Worm (Caenorhabditis elegans) whole organism, L4/young adult: ENCODE results near the gene F10A3.17.

Experiments
- W03F9.2 ChIP-seq: fragments of 150-350 bp; optimal IDR thresholded peaks from 2 replicates; lab custom pipeline; 2014; ENCODE audit warnings: missing biosample characterization, missing genetic modification characterization
- dao-5 ChIP-seq: sonication (generic microtip); optimal IDR thresholded peaks from 2 replicates; lab custom pipeline; 2016; ENCODE audit warnings: missing genotype, missing genetic modification characterization, moderate library complexity, missing compliant biosample characterization
- him-1 ChIP-seq: sonication (generic microtip); optimal IDR thresholded peaks from 2 replicates; lab custom pipeline; 2016; ENCODE audit warnings: missing genotype, missing genetic modification reagents, missing genetic modification characterization, missing compliant biosample characterization

The F10A3.17 gene

DNA sequence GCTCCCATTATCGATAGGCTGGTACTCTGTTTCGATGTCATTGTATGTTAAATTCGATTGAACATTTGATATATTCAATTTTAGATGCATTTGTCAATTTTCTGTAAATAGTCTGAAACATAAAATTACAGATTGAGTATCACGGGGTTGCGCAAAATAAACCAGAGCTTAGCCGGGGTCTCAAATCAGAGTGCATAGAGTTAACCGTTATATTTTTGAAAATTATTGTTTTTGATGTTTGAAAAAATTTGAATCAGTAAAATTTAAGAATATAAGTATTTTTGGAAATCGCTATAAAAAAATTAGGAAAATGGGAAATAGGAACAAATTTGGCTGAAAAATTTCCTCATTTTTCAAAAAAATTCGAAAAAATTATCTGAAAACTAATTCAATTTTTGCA lies at the start of gene F10A3.17:
Gene F10A3.17 (minus strand): TSS at position 101 of the 400 bp plus-strand sequence.
- no peak for TF ChIP-seq him-1
- TF ChIP-seq dao-5 (tag; lab: Kevin White, UChicago): no peak
- TF ChIP-seq W03F9.2 (tag; lab: Kevin White, UChicago): no peak

DNA sequence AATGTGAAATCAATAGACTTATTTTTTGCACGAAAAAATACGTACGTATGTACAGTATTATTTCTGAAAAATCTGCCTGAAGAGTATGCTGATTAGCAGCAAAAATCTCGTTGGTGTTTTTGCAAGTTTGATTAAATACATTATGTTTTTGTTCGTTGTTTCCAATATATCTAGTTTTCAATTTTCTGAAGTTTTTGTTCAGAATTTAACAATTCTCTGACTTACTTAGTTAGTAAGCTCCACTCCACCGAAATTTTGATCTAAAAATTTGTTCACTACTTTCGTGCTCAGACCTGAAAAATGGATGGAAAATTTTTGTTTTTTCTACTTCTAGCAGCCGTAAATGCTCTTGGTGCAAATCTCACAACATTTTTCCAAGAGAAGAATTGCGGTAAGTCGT lies 45.4 kb upstream of the F10A3.17 start, which contains the start of gene irld-26:
Gene irld-26 (plus strand): TSS at position 301 of the 400 bp plus-strand sequence.
- TF ChIP-seq W03F9.2 (tag; lab: Kevin White, UChicago): no peak
- no peak for TF ChIP-seq him-1
- TF ChIP-seq dao-5 (tag; lab: Kevin White, UChicago): no peak

DNA sequence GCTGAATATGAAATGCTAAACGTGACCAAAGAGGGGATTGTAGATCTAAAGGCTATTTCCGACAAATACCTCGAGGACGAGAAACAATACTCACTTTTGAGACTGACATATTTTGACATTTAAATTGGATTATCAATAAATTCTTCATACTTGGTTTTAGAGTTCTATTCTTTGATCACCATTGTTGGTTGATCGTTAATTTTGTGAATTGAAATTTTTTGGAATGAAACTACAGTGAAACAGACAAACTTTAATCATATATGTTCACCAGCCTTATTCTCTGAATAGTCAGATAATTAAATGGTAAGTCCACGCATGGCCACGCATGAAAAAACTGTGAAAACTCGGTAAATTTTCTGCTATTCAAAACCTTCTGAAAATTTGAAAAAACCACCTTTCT lies 43.1 kb upstream of the F10A3.17 start, which contains the start of gene F11A5.18:
Gene F11A5.18 (plus strand): TSS at position 301 of the 400 bp plus-strand sequence.
- TF ChIP-seq him-1 (no peak), dao-5 (tag; lab: Kevin White, UChicago) (no peak), W03F9.2 (tag; lab: Kevin White, UChicago) (no peak)

DNA sequence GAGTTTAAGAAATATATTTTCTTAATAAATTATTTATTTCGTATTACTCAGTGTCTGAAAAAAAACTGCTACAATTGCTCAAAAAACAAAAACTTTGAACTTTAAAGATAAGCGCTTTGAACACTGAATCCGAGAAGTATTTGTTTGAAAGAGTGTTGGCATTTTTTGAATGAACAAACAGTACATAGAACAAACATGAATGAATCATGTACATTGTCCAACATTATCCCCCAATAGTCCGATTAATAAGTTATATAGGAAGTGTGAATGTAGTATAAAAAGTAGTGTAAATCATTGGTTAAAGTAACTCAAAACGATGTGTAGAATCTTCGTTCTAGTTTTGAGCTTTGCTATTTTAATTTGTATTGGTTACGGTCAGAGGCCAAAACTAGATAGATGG lies 42.2 kb upstream of the F10A3.17 start, which contains the start of gene F11A5.17:
Gene F11A5.17 (plus strand): TSS at position 301 of the 400 bp plus-strand sequence.
- TF ChIP-seq W03F9.2 (tag; lab: Kevin White, UChicago) (no peak), dao-5 (tag; lab: Kevin White, UChicago) (no peak), him-1 (no peak)

DNA sequence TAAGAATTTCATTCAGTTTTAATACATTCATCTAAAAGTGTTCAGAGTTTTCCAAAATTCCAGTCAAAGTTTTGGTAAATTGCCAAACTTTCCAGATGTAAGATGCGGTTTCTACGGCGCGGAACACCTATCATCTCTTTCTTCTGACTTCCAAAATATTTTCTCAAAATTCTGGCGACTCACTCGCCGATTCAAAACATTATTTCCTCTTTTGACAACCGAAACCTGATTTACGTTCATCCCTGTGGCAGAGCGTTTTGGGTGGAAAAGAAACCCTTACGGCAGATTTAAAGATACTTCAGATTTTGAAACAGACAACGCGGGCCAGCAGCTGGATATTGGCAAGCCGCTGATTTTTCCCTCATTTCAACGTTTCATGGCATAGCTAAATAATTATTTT lies 38.5 kb upstream of the F10A3.17 start, which contains the start of gene F11A5.5:
Gene F11A5.5 (plus strand): TSS at position 301 of the 400 bp plus-strand sequence.
- TF ChIP-seq him-1 (no peak), W03F9.2 (tag; lab: Kevin White, UChicago) (no peak), dao-5 (tag; lab: Kevin White, UChicago) (no peak)

DNA sequence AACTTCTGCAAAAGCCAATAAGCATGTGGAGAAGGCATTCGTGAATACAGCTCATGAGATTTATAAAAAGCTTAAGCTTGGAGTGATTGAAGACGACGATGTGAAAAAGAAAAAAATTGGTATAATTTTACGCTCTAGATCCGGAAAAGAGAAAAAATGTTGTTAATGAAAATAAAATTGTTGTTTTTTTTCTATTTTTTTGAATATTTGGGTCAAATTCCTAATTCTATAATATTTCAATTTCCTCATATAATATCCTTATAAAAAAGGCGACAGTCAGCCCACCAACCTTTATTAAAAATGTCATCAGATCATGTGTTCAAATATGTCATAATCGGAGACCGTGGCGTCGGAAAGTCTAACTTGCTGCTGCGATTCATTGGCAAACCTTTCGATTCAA lies 35.9 kb upstream of the F10A3.17 start, which contains the start of gene rabr-3:
Gene rabr-3 (plus strand): TSS at position 301 of the 400 bp plus-strand sequence.
- TF ChIP-seq W03F9.2 (tag; lab: Kevin White, UChicago): no peak
- no peak for TF ChIP-seq him-1
- no peak for TF ChIP-seq dao-5 (tag; lab: Kevin White, UChicago)

DNA sequence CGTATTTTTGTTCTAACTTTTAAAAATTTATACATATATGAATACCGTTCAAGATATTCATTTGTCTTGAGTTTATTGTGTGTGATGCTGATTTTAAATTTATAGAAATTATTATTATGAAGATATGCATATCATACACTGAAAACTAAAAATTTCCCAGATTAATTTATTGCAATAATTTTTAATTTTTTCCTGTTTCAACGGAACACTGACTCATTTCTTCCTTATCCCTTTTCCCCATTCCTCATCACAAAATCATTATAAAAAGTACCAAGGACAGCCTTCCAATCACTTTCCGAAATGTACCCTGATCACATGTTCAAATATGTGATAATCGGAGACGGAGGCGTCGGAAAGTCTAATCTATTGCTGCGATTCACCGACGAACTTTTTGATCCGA lies 35.1 kb upstream of the F10A3.17 start, which contains the start of gene rabr-4:
Gene rabr-4 (plus strand): TSS at position 301 of the 400 bp plus-strand sequence.
- TF ChIP-seq W03F9.2 (tag; lab: Kevin White, UChicago) (no peak), dao-5 (tag; lab: Kevin White, UChicago) (no peak), him-1 (no peak)

DNA sequence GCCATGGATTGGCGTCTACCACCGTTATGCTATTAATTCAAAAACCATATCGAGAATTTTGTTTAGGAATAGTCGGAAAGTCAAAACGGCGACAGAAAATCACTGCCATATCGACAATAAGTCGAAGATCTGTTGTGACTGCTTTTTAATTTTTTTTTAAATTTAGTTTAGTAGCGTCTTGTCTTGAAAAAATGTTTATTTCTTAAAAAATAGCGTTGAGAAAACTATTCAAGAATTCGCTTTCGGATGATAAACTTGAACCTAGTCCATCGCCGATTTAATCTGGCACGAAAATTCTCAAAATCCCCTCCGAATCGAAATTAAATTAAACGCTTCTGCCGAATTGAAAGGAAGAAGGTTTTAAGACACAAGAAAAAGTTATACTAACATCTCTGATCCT lies 32.6 kb upstream of the F10A3.17 start, which contains the start of gene srh-279:
Gene srh-279 (plus strand): TSS at position 301 of the 400 bp plus-strand sequence.
- no peak for TF ChIP-seq him-1
- no peak for TF ChIP-seq W03F9.2 (tag; lab: Kevin White, UChicago)
- no peak for TF ChIP-seq dao-5 (tag; lab: Kevin White, UChicago)

DNA sequence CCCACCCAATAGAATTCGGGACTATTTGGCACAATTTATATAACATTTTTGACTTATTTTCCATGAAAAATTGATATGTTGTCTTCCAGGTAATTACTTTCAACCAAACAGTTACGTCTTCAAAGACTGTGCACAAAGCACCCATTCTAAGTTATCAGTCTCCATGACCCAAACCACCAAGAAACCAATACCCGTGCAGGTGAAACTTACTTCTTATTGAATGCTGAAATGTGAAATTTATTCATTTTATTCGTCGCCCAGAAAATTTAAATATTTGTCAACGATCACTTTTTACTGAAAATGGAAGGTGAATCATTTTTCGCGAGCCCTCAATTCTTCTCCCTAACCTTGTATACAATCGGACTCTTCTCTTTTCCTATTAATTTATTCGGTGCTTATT lies 31.0 kb upstream of the F10A3.17 start, which contains the start of gene srh-281:
Gene srh-281 (plus strand): TSS at position 301 of the 400 bp plus-strand sequence.
- no peak for TF ChIP-seq him-1

DNA sequence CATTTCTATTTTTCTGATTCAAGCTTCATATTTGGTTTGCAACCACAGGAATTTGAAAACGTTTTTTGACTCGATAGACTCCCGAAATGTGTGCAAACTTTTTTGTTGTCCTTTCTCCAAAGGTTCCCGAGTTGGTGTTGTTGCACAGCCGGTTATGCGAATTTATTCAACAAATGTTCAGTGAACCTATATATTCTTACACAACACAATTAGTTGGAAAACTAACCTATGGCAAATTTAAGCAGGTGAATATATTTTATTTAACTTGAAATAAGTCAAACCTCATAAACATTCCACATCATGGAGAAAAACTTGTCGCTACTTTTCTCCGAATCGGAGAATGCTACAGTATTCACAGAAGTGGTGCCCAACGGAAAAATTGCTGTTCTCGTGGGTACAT lies 23.9 kb upstream of the F10A3.17 start, which contains the start of gene srz-14:
Gene srz-14 (plus strand): TSS at position 301 of the 400 bp plus-strand sequence.
- no peak for TF ChIP-seq dao-5 (tag; lab: Kevin White, UChicago)

DNA sequence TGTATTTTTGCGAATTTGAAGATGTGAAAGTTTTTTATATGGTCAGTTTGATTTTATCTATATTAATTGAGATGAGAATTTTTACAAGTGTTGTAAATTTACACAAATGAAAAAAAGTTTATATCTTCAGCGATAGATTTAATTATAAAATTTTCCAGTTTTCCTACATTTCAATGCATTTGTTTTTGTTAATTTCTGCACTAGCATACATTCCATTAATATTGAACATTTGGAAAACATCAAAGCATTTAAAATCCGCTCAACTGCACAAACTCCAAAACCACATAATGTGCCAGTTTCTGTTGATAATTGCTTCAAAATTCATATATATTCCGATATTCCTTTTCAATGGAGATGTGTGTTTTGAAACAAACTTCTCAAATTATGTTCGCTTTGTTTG lies 23.4 kb upstream of the F10A3.17 start, which contains the start of gene srh-277:
Gene srh-277 (plus strand): TSS at position 301 of the 400 bp plus-strand sequence.
- TF ChIP-seq dao-5 (tag; lab: Kevin White, UChicago): no peak
- TF ChIP-seq W03F9.2 (tag; lab: Kevin White, UChicago): no peak
- no peak for TF ChIP-seq him-1

DNA sequence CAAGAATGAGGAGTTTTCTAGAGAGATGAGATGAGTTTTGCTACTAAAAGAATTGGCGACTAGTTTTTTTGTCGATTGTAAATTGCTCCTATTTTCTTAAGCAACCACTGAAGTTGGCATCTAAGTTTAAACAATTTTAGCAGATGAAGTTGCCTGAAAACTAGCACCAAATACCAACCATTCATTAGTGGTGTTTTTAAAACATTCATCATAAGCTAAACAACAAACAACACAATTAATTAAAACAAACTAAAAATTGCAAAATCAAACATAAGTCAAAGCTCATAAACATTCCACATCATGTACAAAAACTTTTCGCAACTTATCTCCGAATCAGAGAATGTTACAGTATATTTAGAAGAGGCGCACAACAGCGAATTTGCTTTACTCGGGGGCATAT lies 22.6 kb upstream of the F10A3.17 start, which contains the start of gene srz-13:
Gene srz-13 (plus strand): TSS at position 301 of the 400 bp plus-strand sequence.
- TF ChIP-seq him-1 (no peak), W03F9.2 (tag; lab: Kevin White, UChicago) (no peak), dao-5 (tag; lab: Kevin White, UChicago) (no peak)

DNA sequence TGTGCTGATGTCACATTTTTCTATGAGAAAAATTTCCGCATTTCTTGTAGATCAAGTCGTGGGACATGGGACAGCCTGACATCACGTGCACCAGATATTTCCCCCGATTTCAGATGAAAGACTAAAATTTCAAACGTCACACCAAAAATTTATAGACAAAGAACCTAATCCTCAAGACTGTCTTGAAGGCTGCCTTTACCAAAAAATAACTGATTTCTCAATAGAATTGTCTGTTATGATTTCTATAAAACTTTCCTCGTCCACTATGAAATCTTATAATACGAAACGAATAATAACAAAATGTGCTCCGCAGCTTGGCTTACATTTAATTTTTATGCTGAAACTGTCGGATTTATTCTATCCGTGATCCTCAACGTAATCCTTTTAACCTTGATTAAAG lies 20.9 kb upstream of the F10A3.17 start, which contains the start of gene str-106:
Gene str-106 (plus strand): TSS at position 301 of the 400 bp plus-strand sequence.
- no peak for TF ChIP-seq him-1
- no peak for TF ChIP-seq W03F9.2 (tag; lab: Kevin White, UChicago)
- no peak for TF ChIP-seq dao-5 (tag; lab: Kevin White, UChicago)

DNA sequence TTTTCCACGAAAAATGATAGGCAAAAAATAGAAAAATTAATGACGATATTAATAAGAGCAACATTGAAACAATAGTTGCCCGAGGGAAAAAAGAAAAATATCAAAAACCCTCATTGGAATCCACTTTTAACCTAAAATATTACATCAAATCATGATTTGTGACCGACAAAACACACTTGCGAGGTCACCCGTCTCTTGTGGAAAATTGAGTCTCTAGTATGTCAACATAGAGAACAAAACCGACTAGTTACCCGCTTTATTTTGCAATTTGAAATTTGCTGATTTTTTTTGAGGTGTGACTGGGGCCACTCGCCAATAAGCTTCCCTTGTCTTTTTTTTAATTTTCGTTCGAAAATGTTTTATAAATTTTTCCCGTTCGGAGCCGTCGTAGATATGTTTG lies 16.3 kb upstream of the F10A3.17 start, which contains the start of gene cyp-33D1:
Gene cyp-33D1 (minus strand): TSS at position 101 of the 400 bp plus-strand sequence.
- TF ChIP-seq W03F9.2 (tag; lab: Kevin White, UChicago): no peak
- no peak for TF ChIP-seq him-1
- TF ChIP-seq dao-5 (tag; lab: Kevin White, UChicago): no peak
